Worm (Caenorhabditis elegans) whole organism, young adult: Measurements from ENCODE around the gene tyra-2.

Experiments
- B0261.1 ChIP-seq: sonication (generic microtip); optimal IDR thresholded peaks from 2 replicates; lab custom pipeline; 2016; ENCODE audit warnings: mild to moderate bottlenecking, missing genetic modification characterization, moderate library complexity, missing compliant biosample characterization
- D2030.7 ChIP-seq: fragments of 200-800 bp; sonication (Bioruptor generic); IDR thresholded peaks from 2 replicates; pipeline ENCODE4 v1.3.6; 2022; ENCODE audit warnings: missing genetic modification reagents, missing genetic modification characterization, missing compliant biosample characterization
- F10E7.11 ChIP-seq: sonication (generic microtip); optimal IDR thresholded peaks from 2 replicates; lab custom pipeline; 2017; ENCODE audit warnings: mild to moderate bottlenecking, missing genetic modification characterization, moderate library complexity, missing compliant biosample characterization
- F37B4.10 ChIP-seq: fragments of 200-800 bp; sonication (Bioruptor generic); IDR thresholded peaks from 2 replicates; pipeline ENCODE4 v1.3.6; 2022; ENCODE audit warnings: missing genetic modification characterization, missing compliant biosample characterization
- F55B11.4 ChIP-seq: sonication (generic microtip); optimal IDR thresholded peaks from 2 replicates; lab custom pipeline; 2016; ENCODE audit warnings: missing compliant biosample characterization, missing genetic modification characterization, borderline replicate concordance; ENCODE audit not compliant: insufficient read depth
- F57A8.1 ChIP-seq: fragments of 200-800 bp; sonication (Bioruptor generic); optimal IDR thresholded peaks from 2 replicates; lab custom pipeline; 2018; ENCODE audit warnings: mild to moderate bottlenecking, missing genetic modification characterization, moderate library complexity, missing compliant biosample characterization
- F57C9.4 ChIP-seq: sonication (generic microtip); optimal IDR thresholded peaks from 2 replicates; lab custom pipeline; 2017; ENCODE audit warnings: mild to moderate bottlenecking, missing genetic modification characterization, missing compliant biosample characterization
- T26A5.8 ChIP-seq: sonication (generic microtip); optimal IDR thresholded peaks from 2 replicates; lab custom pipeline; 2016; ENCODE audit warnings: missing genetic modification characterization, missing compliant biosample characterization
- ZK185.1 ChIP-seq: sonication (generic microtip); optimal IDR thresholded peaks from 2 replicates; lab custom pipeline; 2016; ENCODE audit warnings: mild to moderate bottlenecking, missing genetic modification characterization, missing compliant biosample characterization; ENCODE audit not compliant: poor library complexity, severe bottlenecking
- aptf-2 ChIP-seq: fragments of 200-800 bp; sonication (Bioruptor generic); conservative IDR thresholded peaks from 2 replicates; pipeline ENCODE4 v1.3.6; 2022; ENCODE audit warnings: missing genetic modification reagents, missing genetic modification characterization, missing compliant biosample characterization
- athp-1 ChIP-seq: sonication (generic microtip); optimal IDR thresholded peaks from 2 replicates; lab custom pipeline; 2017; ENCODE audit warnings: mild to moderate bottlenecking, missing genetic modification characterization, missing compliant biosample characterization
- bed-2 ChIP-seq: fragments of 200-800 bp; sonication (Bioruptor generic); IDR thresholded peaks from 2 replicates; pipeline ENCODE4 v1.3.6; 2022; ENCODE audit warnings: missing genetic modification reagents, missing genetic modification characterization, missing compliant biosample characterization
- cebp-2 ChIP-seq: fragments of 200-800 bp; sonication (Bioruptor generic); IDR thresholded peaks from 2 replicates; pipeline ENCODE4 v1.3.6; 2022; ENCODE audit warnings: missing genetic modification characterization, missing compliant biosample characterization
- die-1 ChIP-seq: sonication (generic microtip); optimal IDR thresholded peaks from 2 replicates; lab custom pipeline; 2016; ENCODE audit warnings: missing genotype, mild to moderate bottlenecking, missing genetic modification characterization, missing compliant biosample characterization
- egl-44 ChIP-seq: fragments of 200-800 bp; sonication (Bioruptor generic); IDR thresholded peaks from 2 replicates; pipeline ENCODE4 v1.3.6; 2022; ENCODE audit warnings: missing genetic modification reagents, missing genetic modification characterization, missing compliant biosample characterization
- ekl-4 ChIP-seq: fragments of 200-800 bp; sonication (Bioruptor generic); IDR thresholded peaks from 2 replicates; pipeline ENCODE4 v1.3.6; 2022; ENCODE audit warnings: missing genetic modification reagents, missing genetic modification characterization, missing compliant biosample characterization
- gei-17 ChIP-seq: fragments of 200-800 bp; sonication (Bioruptor generic); optimal IDR thresholded peaks from 2 replicates; lab custom pipeline; 2018; ENCODE audit warnings: mild to moderate bottlenecking, missing genetic modification characterization, missing compliant biosample characterization
- hlh-26 ChIP-seq: fragments of 200-800 bp; sonication (Bioruptor generic); conservative IDR thresholded peaks from 2 replicates; pipeline ENCODE4 v1.3.6; 2022; ENCODE audit warnings: missing genetic modification reagents, missing genetic modification characterization, missing compliant biosample characterization
- hmg-1.2 ChIP-seq: fragments of 200-800 bp; sonication (Bioruptor generic); IDR thresholded peaks from 2 replicates; pipeline ENCODE4 v1.3.6; 2022; ENCODE audit warnings: missing genetic modification reagents, missing genetic modification characterization, missing compliant biosample characterization
- hsf-1 ChIP-seq: fragments of 200-800 bp; sonication (Bioruptor generic); IDR thresholded peaks from 2 replicates; pipeline ENCODE4 v1.3.6; 2022; ENCODE audit warnings: missing genetic modification reagents, missing genetic modification characterization, missing compliant biosample characterization
- let-607 ChIP-seq, 2 experiments: fragments of 200-800 bp in 1 of 2; sonication (Bioruptor generic) in 1 of 2; sonication (generic microtip) in 1 of 2; optimal IDR thresholded peaks; 2 replicates each; lab custom pipeline; 2016 to 2018; ENCODE audit warnings: mild to moderate bottlenecking in 2 of 2, missing compliant biosample characterization in 2 of 2, missing genetic modification characterization in 2 of 2, moderate library complexity in 2 of 2, missing genotype in 1 of 2
- lsl-1 ChIP-seq: fragments of 200-800 bp; sonication (Bioruptor generic); optimal IDR thresholded peaks from 2 replicates; lab custom pipeline; 2018; ENCODE audit warnings: mild to moderate bottlenecking, missing genetic modification characterization, moderate library complexity, missing compliant biosample characterization
- mel-28 ChIP-seq: sonication (generic microtip); optimal IDR thresholded peaks from 2 replicates; lab custom pipeline; 2016; ENCODE audit warnings: borderline replicate concordance, mild to moderate bottlenecking, missing genetic modification characterization, missing compliant biosample characterization
- mes-4 ChIP-seq: sonication (generic microtip); optimal IDR thresholded peaks from 2 replicates; lab custom pipeline; 2016; ENCODE audit warnings: missing genotype, missing genetic modification characterization, missing compliant biosample characterization
- nfya-1 ChIP-seq: sonication (generic microtip); optimal IDR thresholded peaks from 2 replicates; lab custom pipeline; 2017; ENCODE audit warnings: antibody characterized with exemption, missing compliant biosample characterization, missing genetic modification characterization, borderline replicate concordance; ENCODE audit not compliant: insufficient read depth
- nfya-2 ChIP-seq: fragments of 200-800 bp; sonication (Bioruptor generic); IDR thresholded peaks from 2 replicates; pipeline ENCODE4 v1.3.6; 2022; ENCODE audit warnings: missing genetic modification reagents, missing genetic modification characterization, missing compliant biosample characterization
- nfyb-1 ChIP-seq: fragments of 200-800 bp; sonication (Bioruptor generic); IDR thresholded peaks from 2 replicates; pipeline ENCODE4 v1.3.6; 2022; ENCODE audit warnings: missing genetic modification reagents, missing genetic modification characterization, missing compliant biosample characterization
- nhr-27 ChIP-seq: fragments of 200-800 bp; sonication (Bioruptor generic); optimal IDR thresholded peaks from 2 replicates; lab custom pipeline; 2018; ENCODE audit warnings: mild to moderate bottlenecking, missing genetic modification characterization, moderate library complexity, missing compliant biosample characterization
- nhr-90 ChIP-seq: sonication (generic microtip); optimal IDR thresholded peaks from 2 replicates; lab custom pipeline; 2016; ENCODE audit warnings: missing genotype, mild to moderate bottlenecking, missing genetic modification characterization, missing compliant biosample characterization
- rpc-1 ChIP-seq, 2 experiments: fragments of 150-350 bp in 1 of 2; sonication (generic microtip) in 1 of 2; optimal IDR thresholded peaks; 2 replicates each; lab custom pipeline; 2014 to 2018; ENCODE audit warnings: missing biosample characterization in 1 of 2, missing genetic modification characterization in 1 of 2, missing genetic modification reagents in 1 of 2, missing genotype in 1 of 2
- somi-1 ChIP-seq: fragments of 200-800 bp; sonication (Bioruptor generic); optimal IDR thresholded peaks from 2 replicates; lab custom pipeline; 2018; ENCODE audit warnings: mild to moderate bottlenecking, missing genetic modification characterization, missing compliant biosample characterization
- xnd-1 ChIP-seq: sonication (generic microtip); optimal IDR thresholded peaks from 2 replicates; lab custom pipeline; 2016; ENCODE audit warnings: missing genotype, missing genetic modification reagents, missing genetic modification characterization, missing compliant biosample characterization
- zfh-2 ChIP-seq: fragments of 200-800 bp; sonication (Bioruptor generic); conservative IDR thresholded peaks from 2 replicates; pipeline ENCODE4 v1.3.6; 2022; ENCODE audit warnings: missing genetic modification reagents, missing genetic modification characterization, missing compliant biosample characterization
- ztf-25 ChIP-seq: fragments of 200-800 bp; sonication (Bioruptor generic); IDR thresholded peaks from 2 replicates; pipeline ENCODE4 v1.3.6; 2022; ENCODE audit warnings: missing genetic modification reagents, missing genetic modification characterization, missing compliant biosample characterization
- ztf-3 ChIP-seq: fragments of 200-800 bp; sonication (Bioruptor generic); optimal IDR thresholded peaks from 2 replicates; lab custom pipeline; 2018; ENCODE audit warnings: mild to moderate bottlenecking, missing genetic modification characterization, missing compliant biosample characterization
- ztf-6 ChIP-seq: fragments of 200-800 bp; sonication (Bioruptor generic); IDR thresholded peaks from 2 replicates; pipeline ENCODE4 v1.3.6; 2022; ENCODE audit warnings: missing genetic modification reagents, missing genetic modification characterization, missing compliant biosample characterization

Gene tyra-2

DNA sequence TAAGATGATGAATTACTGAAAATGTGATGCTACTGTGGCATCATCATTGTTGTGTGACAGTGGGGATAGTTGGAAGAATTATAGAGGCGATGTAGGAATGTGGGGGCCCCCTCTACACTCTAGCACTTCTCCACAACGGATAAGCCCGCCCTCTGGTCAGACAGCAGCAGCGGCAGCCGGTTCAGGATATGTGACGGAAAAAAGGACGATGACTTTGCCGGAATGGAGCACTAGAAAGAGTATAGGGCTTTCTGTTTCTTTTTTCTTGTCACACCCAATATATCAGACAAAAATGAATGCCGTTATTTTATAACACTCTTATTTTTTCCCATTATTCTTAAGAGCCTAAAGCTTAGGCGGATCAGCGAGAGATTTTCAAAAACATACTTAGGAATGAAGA is at the start of gene tyra-2:
Gene tyra-2, minus strand, starts transcription at position 101 of the 400 bp plus-strand sequence.
- no peak for TF ChIP-seq egl-44 (GFP tag; lab: Robert Waterston, UW)
- TF ChIP-seq hlh-26 (GFP tag; lab: Robert Waterston, UW), result no peak
- no peak for TF ChIP-seq D2030.7
- TF ChIP-seq aptf-2 (GFP tag; lab: Robert Waterston, UW), result no peak
- no peak for TF ChIP-seq ZK185.1
- TF ChIP-seq F57C9.4 (tag; lab: Kevin White, UChicago), result no peak
- no peak for TF ChIP-seq ztf-6

DNA sequence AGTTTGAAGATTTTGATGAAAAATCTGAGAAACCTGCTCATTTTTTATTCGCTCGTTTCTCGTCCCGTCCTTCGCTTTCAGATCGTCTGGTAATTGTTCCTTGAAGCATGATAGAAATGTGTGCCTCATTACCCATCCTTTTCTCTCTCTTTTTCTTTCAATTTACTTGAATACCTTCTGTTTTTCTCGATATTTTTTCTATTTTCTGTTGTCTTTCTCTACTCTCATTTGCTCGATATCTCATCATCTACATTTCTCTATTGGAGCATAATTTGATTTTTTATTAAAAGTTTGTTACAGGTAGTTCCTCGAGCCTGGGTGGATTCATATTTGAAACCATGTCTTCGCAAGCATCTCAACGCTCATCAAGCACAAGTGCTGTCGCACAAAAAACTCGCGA is 44.9 kb upstream of the tyra-2 start, which contains the start of gene ubc-17:
Gene ubc-17, plus strand, starts transcription at position 301 of the 400 bp plus-strand sequence.
- TF ChIP-seq somi-1 (GFP tag; lab: Kevin White, UChicago) (no peak), hmg-1.2 (GFP tag; lab: Robert Waterston, UW) (no peak)

DNA sequence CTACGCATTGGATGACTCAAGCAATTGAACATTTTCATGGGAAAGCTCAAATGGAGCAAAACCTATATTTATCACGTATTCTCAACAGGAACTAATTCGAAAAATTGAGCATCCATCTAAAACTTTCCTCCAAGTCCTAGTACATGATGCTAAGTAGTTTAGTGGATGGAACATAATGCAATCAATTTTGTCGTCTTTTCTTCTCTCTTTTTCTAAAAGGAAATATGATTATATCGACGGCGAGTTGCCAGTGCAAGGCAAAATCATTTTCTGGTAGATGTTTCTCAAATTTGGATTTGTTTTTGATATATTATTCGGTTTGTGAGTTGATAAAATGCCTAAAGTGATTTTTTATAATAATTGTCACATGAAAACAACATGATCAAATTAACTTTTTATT is 35.4 kb upstream of the tyra-2 start:
- TF ChIP-seq hlh-26 (GFP tag; lab: Robert Waterston, UW) (no peak), F57A8.1 (no peak), rpc-1 (optimal IDR thresholded peaks at IDR 0.05; lab: Kevin White, UChicago) (no peak), rpc-1 (tag; optimal IDR thresholded peaks at IDR 0.05; lab: Kevin White, UChicago) (no peak), B0261.1 (tag; lab: Kevin White, UChicago) (no peak), lsl-1 (GFP tag; lab: Kevin White, UChicago) (no peak), ztf-3 (GFP tag; lab: Kevin White, UChicago) (no peak), bed-2 (GFP tag; lab: Robert Waterston, UW) (no peak), hsf-1 (GFP tag; lab: Robert Waterston, UW) (no peak), nfya-2 (GFP tag; lab: Robert Waterston, UW) (no peak), mel-28 (tag; lab: Kevin White, UChicago) (no peak), F55B11.4 (tag; lab: Kevin White, UChicago) (no peak)
- TF ChIP-seq, all 124 proteins: peak for 0

DNA sequence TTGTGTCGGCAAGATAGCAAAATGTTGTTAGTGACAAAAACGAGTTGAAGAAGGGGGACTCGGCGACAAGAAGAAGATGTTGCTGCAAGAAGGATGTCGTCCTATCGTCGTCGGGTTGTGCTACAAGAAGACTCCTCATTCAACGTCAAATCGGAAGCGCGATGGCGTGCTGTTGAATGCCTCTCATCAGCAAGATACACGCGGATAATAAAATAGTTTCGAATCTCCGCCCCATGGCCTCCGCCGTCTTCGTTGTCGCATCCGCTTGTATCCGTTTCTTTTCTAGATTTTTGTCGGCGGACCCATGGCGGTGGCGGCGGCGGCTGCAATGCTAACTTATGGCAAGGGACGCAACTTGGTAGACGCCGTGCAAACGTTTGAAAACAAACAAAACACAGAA is 32.6 kb upstream of the tyra-2 start:
- 0 out of 2 replicates have a peak, but pooled peaks have one; percentile 70 for TF ChIP-seq F37B4.10 (GFP tag; lab: Robert Waterston, UW)
- TF ChIP-seq ekl-4 (GFP tag; lab: Robert Waterston, UW), result no peak
- no peak for TF ChIP-seq ztf-6
- no peak for TF ChIP-seq F57A8.1

DNA sequence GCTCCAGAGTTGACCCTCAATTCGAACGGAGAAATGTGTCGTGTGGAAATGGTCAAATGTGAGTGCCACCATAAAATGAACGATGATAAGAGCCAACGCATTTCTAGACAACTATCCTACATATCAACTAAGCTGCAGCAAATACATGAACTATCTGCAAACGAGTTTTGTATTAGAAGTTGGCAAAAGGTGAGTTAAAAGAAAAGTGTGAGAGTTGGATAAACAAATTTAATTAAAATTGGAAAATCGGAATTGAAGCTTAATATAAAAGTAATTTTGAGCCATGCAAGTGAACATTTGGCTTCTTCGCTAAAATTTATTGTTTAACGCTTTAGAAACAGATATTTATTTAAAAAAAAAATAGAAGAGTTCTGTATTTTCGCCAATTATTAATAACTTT is 30.6 kb upstream of the tyra-2 start, which contains the start of gene cest-19:
Gene cest-19, minus strand, starts transcription at position 101 of the 400 bp plus-strand sequence.
- TF ChIP-seq nfya-2 (GFP tag; lab: Robert Waterston, UW), result no peak
- no peak for TF ChIP-seq zfh-2 (GFP tag; lab: Robert Waterston, UW)
- no peak for TF ChIP-seq nhr-90 (tag; lab: Kevin White, UChicago)

DNA sequence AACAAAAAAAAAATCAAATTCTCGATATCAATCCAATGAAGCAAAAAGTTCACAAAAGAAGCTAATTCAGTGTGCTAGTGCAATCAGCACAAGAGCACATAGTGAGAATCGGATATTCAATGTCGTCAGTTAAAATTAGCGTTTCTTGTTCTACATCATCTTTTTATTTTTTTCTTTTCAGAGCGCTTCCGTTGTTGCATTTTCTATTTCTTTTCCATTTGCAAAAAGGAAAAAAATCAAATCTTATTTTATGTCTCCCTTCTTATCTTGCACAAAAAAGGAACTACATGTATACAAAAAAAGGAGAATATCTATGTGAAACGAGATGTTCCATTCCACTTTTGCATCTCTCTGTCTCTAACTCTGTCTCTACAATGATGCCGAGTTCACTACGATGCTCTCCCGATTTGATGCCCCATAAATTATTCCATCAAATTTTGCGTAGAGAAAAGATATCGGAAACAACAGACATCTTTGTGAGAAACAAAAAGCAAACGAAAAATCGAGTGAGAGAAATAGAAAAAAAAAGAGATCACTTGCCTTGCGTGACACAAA is 28.4 kb upstream of the tyra-2 start:
- no peak for TF ChIP-seq nfyb-1 (GFP tag; lab: Robert Waterston, UW)
- no peak for TF ChIP-seq ztf-25 (GFP tag; lab: Robert Waterston, UW)
- TF ChIP-seq T26A5.8 (tag; lab: Kevin White, UChicago), result no peak

DNA sequence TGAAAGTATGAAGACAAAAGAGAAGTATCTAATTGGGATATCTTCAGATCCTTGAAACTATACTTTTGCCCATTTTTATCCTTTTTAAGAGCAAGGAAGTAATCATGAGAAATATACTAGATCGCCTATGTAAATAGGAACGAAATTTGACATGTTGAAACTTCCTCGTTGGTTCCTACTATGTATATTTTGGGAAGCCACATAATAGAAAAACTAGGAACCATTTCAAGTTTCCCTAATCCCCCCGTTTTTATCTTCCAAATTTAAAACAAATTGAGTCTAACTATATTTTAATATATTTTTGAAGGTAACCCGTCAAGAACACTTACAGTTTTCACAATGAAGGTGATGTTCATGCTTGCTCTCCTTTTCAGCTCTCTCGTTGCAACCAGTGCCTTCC is 23.5 kb upstream of the tyra-2 start, which contains the start of gene flp-26:
Gene flp-26, plus strand, starts transcription at position 301 of the 400 bp plus-strand sequence.
- TF ChIP-seq athp-1 (no peak), let-607 (tag; optimal IDR thresholded peaks at IDR 0.05; lab: Kevin White, UChicago) (no peak), nfya-1 (tag; lab: Kevin White, UChicago) (no peak), nhr-27 (tag; lab: Kevin White, UChicago) (no peak), xnd-1 (tag; lab: Kevin White, UChicago) (no peak), cebp-2 (GFP tag; lab: Robert Waterston, UW) (no peak), gei-17 (no peak), mes-4 (tag; lab: Kevin White, UChicago) (no peak), aptf-2 (GFP tag; lab: Robert Waterston, UW) (no peak), F10E7.11 (no peak), die-1 (tag; lab: Kevin White, UChicago) (no peak), F57C9.4 (tag; lab: Kevin White, UChicago) (no peak)
